Fruit fly (Drosophila melanogaster) whole organism, embryonic: ENCODE data around the gene Uro.

Experiments used
- CG10654 ChIP-seq: fragments of 200-800 bp; sonication (Bioruptor generic); optimal IDR thresholded peaks from 2 replicates; lab custom pipeline; 2016; ENCODE audit warnings: missing biosample characterization, missing genetic modification characterization
- CG17912 ChIP-seq: fragments of 200-800 bp; sonication (Bioruptor generic); optimal IDR thresholded peaks from 2 replicates; lab custom pipeline; 2018; ENCODE audit warnings: missing biosample characterization, mild to moderate bottlenecking, missing genetic modification characterization
- CG31441 ChIP-seq: fragments of 200-800 bp; sonication (Bioruptor generic); IDR thresholded peaks from 2 replicates; pipeline ENCODE4 v1.3.6; 2022; ENCODE audit warnings: missing biosample characterization, missing genetic modification characterization
- CG6791 ChIP-seq: fragments of 200-800 bp; sonication (Bioruptor generic); IDR thresholded peaks from 3 replicates; pipeline ENCODE4 v1.3.6; 2022; ENCODE audit warnings: missing biosample characterization, missing genetic modification characterization; ENCODE audit not compliant: partially characterized antibody
- CG7963 ChIP-seq: fragments of 200-800 bp; sonication (Bioruptor generic); IDR thresholded peaks from 3 replicates; pipeline ENCODE4 v1.3.6; 2022; ENCODE audit warnings: missing biosample characterization, missing genetic modification characterization; ENCODE audit not compliant: partially characterized antibody
- CG8388 ChIP-seq: fragments of 200-800 bp; sonication (Bioruptor generic); optimal IDR thresholded peaks from 2 replicates; lab custom pipeline; 2019; ENCODE audit warnings: missing biosample characterization, mild to moderate bottlenecking, missing genetic modification characterization, moderate library complexity
- Dp ChIP-seq: fragments of 200-800 bp; sonication (Bioruptor generic); optimal IDR thresholded peaks from 2 replicates; lab custom pipeline; 2018; ENCODE audit warnings: missing biosample characterization, mild to moderate bottlenecking, missing genetic modification characterization, moderate library complexity
- Hmr ChIP-seq: fragments of 200-800 bp; sonication (Bioruptor generic); optimal IDR thresholded peaks from 3 replicates; lab custom pipeline; 2017; ENCODE audit warnings: mild to moderate bottlenecking, missing biosample characterization, missing genetic modification reagents, missing genetic modification characterization
- ci ChIP-seq: fragments of 200-800 bp; sonication (Bioruptor generic); IDR thresholded peaks from 3 replicates; pipeline ENCODE4 v1.3.6; 2022; ENCODE audit warnings: missing biosample characterization, missing genetic modification characterization
- dysf ChIP-seq: fragments of 200-800 bp; sonication (Bioruptor generic); IDR thresholded peaks from 3 replicates; pipeline ENCODE4 v1.3.6; 2022; ENCODE audit warnings: missing biosample characterization, missing genetic modification characterization
- gem ChIP-seq: fragments of 200-800 bp; sonication (Bioruptor generic); optimal IDR thresholded peaks from 2 replicates; lab custom pipeline; 2019; ENCODE audit warnings: missing biosample characterization, mild to moderate bottlenecking, missing genetic modification characterization, moderate library complexity
- odd ChIP-seq: fragments of 200-800 bp; sonication (Bioruptor generic); optimal IDR thresholded peaks from 2 replicates; lab custom pipeline; 2017; ENCODE audit warnings: missing biosample characterization, mild to moderate bottlenecking, missing genetic modification characterization
- psq ChIP-seq: fragments of 200-800 bp; sonication (Bioruptor generic); optimal IDR thresholded peaks from 2 replicates; lab custom pipeline; 2017; ENCODE audit warnings: missing biosample characterization, missing genetic modification characterization

- TF ChIP-seq CG10654 (GFP tag; lab: Kevin White, UChicago), result no peak
- no peak for TF ChIP-seq dysf (GFP tag; lab: Robert Waterston, UW)
- no peak for TF ChIP-seq Dp (GFP tag; lab: Kevin White, UChicago)
- no peak for TF ChIP-seq gem (tag; lab: Kevin White, UChicago)
- TF ChIP-seq CG7963, result no peak
- no peak for TF ChIP-seq CG31441
- TF ChIP-seq Hmr (GFP tag; lab: Kevin White, UChicago), result no peak
- no peak for TF ChIP-seq CG8388 (GFP tag; lab: Kevin White, UChicago)
- TF ChIP-seq CG6791 (GFP tag; lab: Robert Waterston, UW), result no peak
- TF ChIP-seq CG17912 (GFP tag; lab: Kevin White, UChicago), result no peak
- no peak for TF ChIP-seq ci (GFP tag; lab: Robert Waterston, UW)
- no peak for TF ChIP-seq psq (GFP tag; lab: Kevin White, UChicago)
- no peak for TF ChIP-seq odd (GFP tag; lab: Kevin White, UChicago)
Observed at dm6 chr2L:7820851-7821250, 41.0 kb downstream of the Uro start, which contains the start of gene CG7115.
